Worm (Caenorhabditis elegans) whole organism, late embryonic: ENCODE data around the gene srt-30.

ENCODE experiments used
- C38D4.7 ChIP-seq: fragments of 200-800 bp; sonication (Bioruptor generic); optimal IDR thresholded peaks from 2 replicates; lab custom pipeline; 2018; ENCODE audit warnings: mild to moderate bottlenecking, missing genetic modification characterization, moderate library complexity, missing compliant biosample characterization
- F13H6.1 ChIP-seq: sonication (generic microtip); optimal IDR thresholded peaks from 2 replicates; lab custom pipeline; 2016; ENCODE audit warnings: missing genetic modification characterization, missing compliant biosample characterization
- ama-1 ChIP-seq: fragments of 150-350 bp; optimal IDR thresholded peaks from 2 replicates; lab custom pipeline; 2014
- ceh-30 ChIP-seq: fragments of 150-350 bp; optimal IDR thresholded peaks from 2 replicates; lab custom pipeline; 2014; ENCODE audit warnings: missing biosample characterization, missing genetic modification characterization
- ceh-48 ChIP-seq: sonication (generic microtip); optimal IDR thresholded peaks from 2 replicates; lab custom pipeline; 2016; ENCODE audit warnings: missing genetic modification characterization, inconsistent platforms, missing compliant biosample characterization
- fkh-10 ChIP-seq: fragments of 150-350 bp; optimal IDR thresholded peaks from 2 replicates; lab custom pipeline; 2014; ENCODE audit warnings: missing biosample characterization, missing genetic modification reagents, missing genetic modification characterization
- hlh-15 ChIP-seq: sonication (generic microtip); optimal IDR thresholded peaks from 2 replicates; lab custom pipeline; 2016; ENCODE audit warnings: missing genetic modification characterization, missing compliant biosample characterization
- lim-6 ChIP-seq: sonication (generic microtip); optimal IDR thresholded peaks from 2 replicates; lab custom pipeline; 2016; ENCODE audit warnings: missing genetic modification characterization, missing compliant biosample characterization
- pax-1 ChIP-seq: fragments of 150-350 bp; optimal IDR thresholded peaks from 2 replicates; lab custom pipeline; 2014; ENCODE audit warnings: missing biosample characterization, missing genetic modification characterization
- pha-4 ChIP-seq: fragments of 150-350 bp; optimal IDR thresholded peaks from 2 replicates; lab custom pipeline; 2018; ENCODE audit warnings: missing biosample characterization, missing genetic modification reagents, missing genetic modification characterization
- pqm-1 ChIP-seq: sonication (generic microtip); optimal IDR thresholded peaks from 2 replicates; lab custom pipeline; 2016; ENCODE audit warnings: missing genetic modification characterization, missing compliant biosample characterization
- sox-2 ChIP-seq: fragments of 200-800 bp; sonication (Bioruptor generic); IDR thresholded peaks from 2 replicates; pipeline ENCODE4 v1.3.6; 2022; ENCODE audit warnings: missing genetic modification reagents, missing genetic modification characterization, missing compliant biosample characterization
- tbx-2 ChIP-seq: sonication (generic microtip); optimal IDR thresholded peaks from 2 replicates; lab custom pipeline; 2016; ENCODE audit warnings: missing genetic modification characterization, missing compliant biosample characterization
- zip-5 ChIP-seq: sonication (generic microtip); optimal IDR thresholded peaks from 2 replicates; lab custom pipeline; 2016; ENCODE audit warnings: missing genetic modification characterization, missing compliant biosample characterization

DNA sequence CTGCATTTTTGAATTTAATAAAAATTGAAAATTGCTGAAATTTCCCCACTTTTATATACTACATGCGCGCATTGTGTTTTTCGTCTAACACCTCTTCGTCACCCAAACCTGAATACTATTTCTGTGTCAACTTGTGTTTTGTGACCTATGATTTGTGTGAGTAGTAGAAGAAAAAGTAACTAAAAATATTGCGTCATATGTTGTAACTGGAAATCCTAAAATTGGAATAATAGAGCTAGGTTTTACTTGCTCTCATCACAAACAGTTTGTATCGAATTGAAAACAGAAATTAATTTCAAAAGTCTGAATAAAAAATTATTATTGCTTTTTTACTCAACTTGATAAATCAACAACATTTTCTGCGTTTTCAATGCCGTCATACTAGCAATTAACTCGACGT lies 5.2 kb upstream of the srt-30 start, which contains the start of gene R08F11.4:
- TF ChIP-seq ama-1 (lab: Kevin White, UChicago) = no peak
- no peak for TF ChIP-seq fkh-10 (GFP tag; lab: Kevin White, UChicago)
- no peak for TF ChIP-seq hlh-15 (tag; lab: Kevin White, UChicago)
- no peak for TF ChIP-seq lim-6 (tag; lab: Kevin White, UChicago)
- TF ChIP-seq pqm-1 (tag; lab: Kevin White, UChicago) = no peak
- TF ChIP-seq ceh-48 (tag; lab: Kevin White, UChicago) = no peak
- TF ChIP-seq pha-4 (tag; lab: Kevin White, UChicago) = no peak
- TF ChIP-seq zip-5 (tag; lab: Kevin White, UChicago) = no peak
- TF ChIP-seq ceh-30 (tag; lab: Kevin White, UChicago) = no peak
- no peak for TF ChIP-seq pax-1
- no peak for TF ChIP-seq F13H6.1
- TF ChIP-seq sox-2 (GFP tag; lab: Robert Waterston, UW) = no peak
- no peak for TF ChIP-seq tbx-2 (tag; lab: Kevin White, UChicago)
- TF ChIP-seq C38D4.7 (GFP tag; lab: Kevin White, UChicago) = no peak
